Fruit fly (Drosophila melanogaster): Measurements from ENCODE around the gene Dab.
A peak's percentile ranks its signal among the peaks of the same experiment; 100 is the strongest.

Gene Dab

DNA sequence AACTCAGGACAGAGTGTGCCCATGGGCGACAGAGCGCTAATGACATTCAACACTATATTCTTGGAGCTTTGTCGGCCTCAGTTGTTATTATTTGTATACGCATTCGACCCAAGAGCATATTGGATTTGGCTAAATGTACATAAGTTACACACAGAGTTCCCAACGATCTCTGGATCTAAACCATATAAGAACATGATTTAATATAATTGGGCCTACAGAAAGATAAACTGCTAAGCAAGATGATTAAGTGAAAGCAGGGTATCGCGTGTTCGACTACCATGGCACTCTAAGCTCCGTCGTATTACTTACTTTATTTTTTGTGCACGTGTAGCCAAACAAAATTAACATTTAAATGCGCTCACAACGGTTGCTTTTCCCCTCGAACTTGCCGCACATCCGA is 48.3 kb downstream of the Dab start (continued):
- TF ChIP-seq D19B (GFP tag; optimal IDR thresholded peaks at IDR 0.05) (peak; percentile 60), CG2712 (tag; optimal IDR thresholded peaks at IDR 0.05) (peak; percentile 51), Blimp-1 (GFP tag; optimal IDR thresholded peaks at IDR 0.05) (peak; percentile 70), dmrt99B (tag; optimal IDR thresholded peaks at IDR 0.05) (peak; percentile 57), CG15696 (tag; optimal IDR thresholded peaks at IDR 0.05) (no peak), CG12299 (tag; optimal IDR thresholded peaks at IDR 0.05) (no peak), Pdp1 (GFP tag; optimal IDR thresholded peaks at IDR 0.05) (peak in 1 of 2 experiments; percentile 40), CG7745 (tag; optimal IDR thresholded peaks at IDR 0.05) (no peak), CG8089 (GFP tag; optimal IDR thresholded peaks at IDR 0.05) (no peak), CG15479 (GFP tag; optimal IDR thresholded peaks at IDR 0.05) (no peak), YL-1 (GFP tag; optimal IDR thresholded peaks at IDR 0.05) (no peak), CG1832 (GFP tag; optimal IDR thresholded peaks at IDR 0.05) (no peak), CG8924 (tag; optimal IDR thresholded peaks at IDR 0.05) (peak; percentile 26), z (GFP tag; IDR thresholded peaks at IDR 0.05) (no peak), hth (optimal IDR thresholded peaks at IDR 0.05) (no peak), CG12391 (tag; optimal IDR thresholded peaks at IDR 0.05) (peak; percentile 47), oc (tag; optimal IDR thresholded peaks at IDR 0.05) (peak; percentile 51), Drgx (GFP tag; IDR thresholded peaks at IDR 0.05) (no peak), chif (GFP tag; optimal IDR thresholded peaks at IDR 0.05) (peak; percentile 38 to 62), da (GFP tag; optimal IDR thresholded peaks at IDR 0.05) (no peak), E2f1 (GFP tag; IDR thresholded peaks at IDR 0.05) (no peak), CG12071 (GFP tag; optimal IDR thresholded peaks at IDR 0.05) (peak; percentile 18), tx (GFP tag; optimal IDR thresholded peaks at IDR 0.05) (peak; percentile 3), CG18619 (GFP tag; optimal IDR thresholded peaks at IDR 0.05) (peak; percentile 4), NfI (GFP tag; optimal IDR thresholded peaks at IDR 0.05) (peak; percentile 28), tna (GFP tag; IDR thresholded peaks at IDR 0.05; ENCODE audit: partially characterized antibody) (no peak), CG2889 (GFP tag; IDR thresholded peaks at IDR 0.05) (no peak), pita (GFP tag; optimal IDR thresholded peaks at IDR 0.05) (no peak), lola (GFP tag; optimal IDR thresholded peaks at IDR 0.05) (peak in 1 of 3 experiments; percentile 55), CG30431 (GFP tag; optimal IDR thresholded peaks at IDR 0.05) (peak; percentile 12), Meics (GFP tag; optimal IDR thresholded peaks at IDR 0.05) (no peak), tio (GFP tag; optimal IDR thresholded peaks at IDR 0.05) (peak; percentile 23), Hmx (GFP tag; optimal IDR thresholded peaks at IDR 0.05) (no peak), CG8290 (GFP tag; optimal IDR thresholded peaks at IDR 0.05) (no peak), CG8290 (tag; optimal IDR thresholded peaks at IDR 0.05) (peak in 1 of 2 experiments; percentile 45), CG15073 (GFP tag; optimal IDR thresholded peaks at IDR 0.05) (no peak), CG10267 (tag; optimal IDR thresholded peaks at IDR 0.05) (peak; percentile 14), CG14860 (GFP tag; IDR thresholded peaks at IDR 0.05; ENCODE audit: partially characterized antibody) (no peak), CG13287 (GFP tag; IDR thresholded peaks at IDR 0.05; ENCODE audit: partially characterized antibody) (no peak), her (GFP tag; optimal IDR thresholded peaks at IDR 0.05) (no peak), Xrp1 (GFP tag; IDR thresholded peaks at IDR 0.05) (peak; percentile 47; the same call in 1 of the 2 replicates), ttk (GFP tag; IDR thresholded peaks at IDR 0.05) (no peak), row (GFP tag; IDR thresholded peaks at IDR 0.05) (peak; percentile 67), CG9817 (tag; optimal IDR thresholded peaks at IDR 0.05) (no peak), nmo (GFP tag; optimal IDR thresholded peaks at IDR 0.05) (peak; percentile 49), CG9932 (GFP tag; IDR thresholded peaks at IDR 0.05) (no peak), gcm2 (GFP tag; optimal IDR thresholded peaks at IDR 0.05) (no peak), cwo (GFP tag; optimal IDR thresholded peaks at IDR 0.05) (peak; percentile 17), grn (GFP tag; optimal IDR thresholded peaks at IDR 0.05) (no peak), lbe (GFP tag; optimal IDR thresholded peaks at IDR 0.05) (no peak), Asciz (GFP tag; optimal IDR thresholded peaks at IDR 0.05) (no peak)
